Fruit fly (Drosophila melanogaster) whole organism: ENCODE data around the gene Smg5.
A peak's percentile ranks its signal among the peaks of the same experiment; 100 is the strongest.

ENCODE experiments used
- CG8478 ChIP-seq: fragments of >200 bp; optimal IDR thresholded peaks from 2 replicates; lab custom pipeline; 2018; ENCODE audit warnings: inconsistent platforms
- Dll ChIP-seq: fragments of >200 bp; optimal IDR thresholded peaks from 2 replicates; lab custom pipeline; 2017
- EcR ChIP-seq, 2 experiments: fragments of >200 bp; optimal IDR thresholded peaks; 2 replicates each; lab custom pipeline; 2017; ENCODE audit warnings: missing biosample characterization in 2 of 2, missing genetic modification characterization in 2 of 2, missing genetic modification reagents in 2 of 2
- pan ChIP-seq: fragments of >200 bp; optimal IDR thresholded peaks from 2 replicates; lab custom pipeline; 2017
- psq ChIP-seq: fragments of >200 bp; optimal IDR thresholded peaks from 2 replicates; lab custom pipeline; 2017
- usp ChIP-seq: fragments of >200 bp; optimal IDR thresholded peaks from 2 replicates; lab custom pipeline; 2017; ENCODE audit warnings: missing biosample characterization, missing genetic modification characterization, mixed read lengths

Smg5 gene

dm6 chr2L:13905848-13906585, 1.6 kb upstream of the Smg5 start:
- no peak for TF ChIP-seq EcR (GFP tag; optimal IDR thresholded peaks at IDR 0.05; lab: Kevin White, UChicago)
- no peak for TF ChIP-seq usp (GFP tag; lab: Kevin White, UChicago)
- TF ChIP-seq pan (lab: Kevin White, UChicago) = no peak
- no peak for TF ChIP-seq Dll (lab: Kevin White, UChicago)
- no peak for TF ChIP-seq CG8478
- TF ChIP-seq psq (lab: Kevin White, UChicago) = no peak

- TF ChIP-seq usp (GFP tag; lab: Kevin White, UChicago) = no peak
Measured at dm6 chr2L:13905072-13905847, 799 bp upstream of the Smg5 start, which contains the start of gene Ance. Gene Ance (plus strand): TSS chr2L:13905645.

dm6 chr2L:13903796-13904330, 598 bp downstream of the Smg5 start:
- TF ChIP-seq Dll (lab: Kevin White, UChicago) (no peak), psq (lab: Kevin White, UChicago) (no peak), EcR (GFP tag; optimal IDR thresholded peaks at IDR 0.05; lab: Kevin White, UChicago) (no peak), pan (lab: Kevin White, UChicago) (no peak), usp (GFP tag; lab: Kevin White, UChicago) (no peak), CG8478 (no peak)

dm6 chr2L:13900111-13900930, 4.1 kb downstream of the Smg5 start:
- no peak for TF ChIP-seq CG8478
- TF ChIP-seq Dll (lab: Kevin White, UChicago) = no peak
- no peak for TF ChIP-seq usp (GFP tag; lab: Kevin White, UChicago)
- no peak for TF ChIP-seq EcR (GFP tag; optimal IDR thresholded peaks at IDR 0.05; lab: Kevin White, UChicago)
- no peak for TF ChIP-seq psq (lab: Kevin White, UChicago)
- no peak for TF ChIP-seq pan (lab: Kevin White, UChicago)

dm6 chr2L:13893439-13893838, 11.0 kb downstream of the Smg5 start:
- TF ChIP-seq CG8478 (no peak), pan (lab: Kevin White, UChicago) (no peak), usp (GFP tag; lab: Kevin White, UChicago) (no peak), Dll (lab: Kevin White, UChicago) (no peak), EcR (GFP tag; optimal IDR thresholded peaks at IDR 0.05; lab: Kevin White, UChicago) (no peak), psq (lab: Kevin White, UChicago) (no peak)

dm6 chr2L:13892826-13893225, 11.6 kb downstream of the Smg5 start:
- no peak for TF ChIP-seq psq (lab: Kevin White, UChicago)

- TF ChIP-seq usp (GFP tag; lab: Kevin White, UChicago) (no peak), EcR (GFP tag; optimal IDR thresholded peaks at IDR 0.05; lab: Kevin White, UChicago) (no peak), psq (lab: Kevin White, UChicago) (no peak), pan (lab: Kevin White, UChicago) (no peak), Dll (lab: Kevin White, UChicago) (no peak), CG8478 (no peak)
Measured at dm6 chr2L:13889934-13890333, 14.5 kb downstream of the Smg5 start.

dm6 chr2L:13886326-13887073, 18.0 kb downstream of the Smg5 start:
- TF ChIP-seq CG8478 (no peak), Dll (lab: Kevin White, UChicago) (no peak), psq (lab: Kevin White, UChicago) (no peak), usp (GFP tag; lab: Kevin White, UChicago) (no peak), EcR (GFP tag; optimal IDR thresholded peaks at IDR 0.05; lab: Kevin White, UChicago) (no peak), pan (lab: Kevin White, UChicago) (no peak)

- no peak for TF ChIP-seq Dll (lab: Kevin White, UChicago)
- peak; percentile 45 to 74 for TF ChIP-seq EcR (GFP tag; optimal IDR thresholded peaks at IDR 0.05; lab: Kevin White, UChicago)
Measured at dm6 chr2L:13884678-13885303, 19.7 kb downstream of the Smg5 start.

dm6 chr2L:13884063-13884656, 20.3 kb downstream of the Smg5 start:
- TF ChIP-seq psq (lab: Kevin White, UChicago) (no peak), usp (GFP tag; lab: Kevin White, UChicago) (no peak), pan (lab: Kevin White, UChicago) (no peak), Dll (lab: Kevin White, UChicago) (no peak), CG8478 (no peak), EcR (GFP tag; optimal IDR thresholded peaks at IDR 0.05; lab: Kevin White, UChicago) (no peak)
